Fruit fly (Drosophila melanogaster) whole organism, embryonic: Measurements from ENCODE around the gene CG17234.

Experiments used
- CG10274 ChIP-seq: fragments of 200-800 bp; sonication (Bioruptor generic); optimal IDR thresholded peaks from 3 replicates; lab custom pipeline; 2017; ENCODE audit warnings: missing biosample characterization, mild to moderate bottlenecking, missing genetic modification characterization
- CG11093 ChIP-seq: fragments of 200-800 bp; sonication (Bioruptor generic); IDR thresholded peaks from 3 replicates; pipeline ENCODE4 v1.3.6; 2022; ENCODE audit warnings: missing biosample characterization, missing genetic modification characterization
- CG14710 ChIP-seq: fragments of 200-800 bp; sonication (Bioruptor generic); optimal IDR thresholded peaks from 3 replicates; lab custom pipeline; 2019; ENCODE audit warnings: missing biosample characterization, mild to moderate bottlenecking, missing genetic modification characterization, moderate library complexity
- CG15601 ChIP-seq: fragments of 200-800 bp; sonication (Bioruptor generic); optimal IDR thresholded peaks from 3 replicates; lab custom pipeline; 2019; ENCODE audit warnings: missing biosample characterization, mild to moderate bottlenecking, missing genetic modification characterization, moderate library complexity
- CG18011 ChIP-seq: fragments of 200-800 bp; sonication (Bioruptor generic); optimal IDR thresholded peaks from 2 replicates; lab custom pipeline; 2017; ENCODE audit warnings: missing biosample characterization, missing genetic modification characterization, mild to moderate bottlenecking, moderate library complexity, missing genotype
- CG31388 ChIP-seq: fragments of 200-800 bp; sonication (Bioruptor generic); optimal IDR thresholded peaks from 2 replicates; lab custom pipeline; 2016; ENCODE audit warnings: missing biosample characterization, missing genetic modification characterization
- CG33557 ChIP-seq: fragments of 200-800 bp; sonication (Bioruptor generic); optimal IDR thresholded peaks from 2 replicates; lab custom pipeline; 2019; ENCODE audit warnings: missing biosample characterization, mild to moderate bottlenecking, missing genetic modification characterization, moderate library complexity
- Dip3 ChIP-seq: fragments of 200-800 bp; sonication (Bioruptor generic); optimal IDR thresholded peaks from 3 replicates; lab custom pipeline; 2016; ENCODE audit warnings: missing biosample characterization, missing genetic modification characterization
- E2f2 ChIP-seq: fragments of 200-800 bp; sonication (Bioruptor generic); IDR thresholded peaks from 2 replicates; pipeline ENCODE4 v1.3.6; 2022; ENCODE audit warnings: missing biosample characterization, missing genetic modification characterization
- YL-1 ChIP-seq: fragments of 200-800 bp; sonication (Bioruptor generic); optimal IDR thresholded peaks from 3 replicates; lab custom pipeline; 2017; ENCODE audit warnings: missing biosample characterization, mild to moderate bottlenecking, missing genetic modification characterization
- pb ChIP-seq: fragments of 200-800 bp; sonication (Bioruptor generic); optimal IDR thresholded peaks from 3 replicates; lab custom pipeline; 2016; ENCODE audit warnings: missing biosample characterization, missing genetic modification characterization
- psq ChIP-seq: fragments of 200-800 bp; sonication (Bioruptor generic); optimal IDR thresholded peaks from 2 replicates; lab custom pipeline; 2017; ENCODE audit warnings: missing biosample characterization, missing genetic modification characterization
- usp ChIP-seq: fragments of >200 bp; optimal IDR thresholded peaks from 2 replicates; lab custom pipeline; 2017; ENCODE audit warnings: missing biosample characterization, missing genetic modification characterization
- zen ChIP-seq: fragments of 200-800 bp; sonication (Bioruptor generic); optimal IDR thresholded peaks from 3 replicates; lab custom pipeline; 2018; ENCODE audit warnings: missing biosample characterization, mild to moderate bottlenecking, missing genetic modification characterization, moderate library complexity

dm6 chr2L:2238151-2238550 is 14.7 kb upstream of the CG17234 start, which contains the start of gene Tengl3:
- no peak for TF ChIP-seq YL-1 (GFP tag; lab: Kevin White, UChicago)
- no peak for TF ChIP-seq CG11093 (GFP tag; lab: Robert Waterston, UW)
- no peak for TF ChIP-seq Dip3
- TF ChIP-seq psq (GFP tag; lab: Kevin White, UChicago), result no peak
- TF ChIP-seq E2f2, result no peak
- TF ChIP-seq CG14710 (tag; lab: Kevin White, UChicago), result no peak
- no peak for TF ChIP-seq CG33557 (GFP tag; lab: Kevin White, UChicago)
- TF ChIP-seq pb (GFP tag; lab: Kevin White, UChicago), result no peak
- no peak for TF ChIP-seq zen (tag; lab: Kevin White, UChicago)
- TF ChIP-seq usp (GFP tag; lab: Kevin White, UChicago), result no peak
- TF ChIP-seq CG18011 (GFP tag; lab: Kevin White, UChicago), result no peak
- TF ChIP-seq CG15601 (tag; lab: Kevin White, UChicago), result no peak
- TF ChIP-seq CG10274 (GFP tag; lab: Kevin White, UChicago), result no peak
- no peak for TF ChIP-seq CG31388 (GFP tag; lab: Kevin White, UChicago)
